Worm (Caenorhabditis elegans): ENCODE data around the gene nhr-283.
"Not testable (repeated sequence)": the region's sequence is repeated elsewhere in the genome, so short reads cannot be mapped to it uniquely, and the experiment has no call there.

DNA sequence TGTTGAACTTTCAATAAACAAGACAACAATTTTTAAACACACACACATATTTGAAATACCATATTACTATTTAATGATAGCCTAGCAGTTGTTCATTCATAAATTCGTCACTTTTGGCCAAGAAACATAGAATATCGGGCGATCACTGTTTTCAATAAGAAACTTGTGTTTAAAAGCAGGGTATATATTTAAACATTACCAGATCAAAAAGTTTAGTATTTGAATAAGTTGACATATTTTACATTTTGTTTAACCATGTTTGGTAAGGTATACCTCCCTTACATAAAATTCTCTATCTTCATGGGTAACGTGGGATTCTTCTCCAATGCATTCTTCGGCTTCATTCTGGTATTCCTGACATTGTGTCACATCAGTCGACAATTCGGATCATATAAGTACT, 21.8 kb downstream of the nhr-283 start, which contains the start of gene str-8:
- TF ChIP-seq zag-1 (tag; optimal IDR thresholded peaks at IDR 0.05); unc-62 (GFP tag; optimal IDR thresholded peaks at IDR 0.05); nhr-21 (tag; optimal IDR thresholded peaks at IDR 0.05); ztf-1 (GFP tag; conservative IDR thresholded peaks at IDR 0.05); nhr-25 (tag; optimal IDR thresholded peaks at IDR 0.05); alr-1 (tag; optimal IDR thresholded peaks at IDR 0.05); snpc-4 (tag; optimal IDR thresholded peaks at IDR 0.05); nhr-12 (tag; optimal IDR thresholded peaks at IDR 0.05); ztf-11 (tag; optimal IDR thresholded peaks at IDR 0.05); lsy-2 (tag; optimal IDR thresholded peaks at IDR 0.05): not testable (repeated sequence)
